Worm (Caenorhabditis elegans) whole organism, late embryonic: Measurements from ENCODE around the gene C04G6.6.

Experiments used
- ceh-14 ChIP-seq: sonication (generic microtip); optimal IDR thresholded peaks from 2 replicates; lab custom pipeline; 2016; ENCODE audit warnings: missing genotype, missing genetic modification characterization, missing compliant biosample characterization
- ceh-2 ChIP-seq: sonication (generic microtip); optimal IDR thresholded peaks from 2 replicates; lab custom pipeline; 2016; ENCODE audit warnings: missing genotype, missing genetic modification characterization, missing compliant biosample characterization
- ets-4 ChIP-seq: sonication (generic microtip); optimal IDR thresholded peaks from 2 replicates; lab custom pipeline; 2016; ENCODE audit warnings: missing genetic modification characterization, missing compliant biosample characterization
- nhr-11 ChIP-seq: fragments of 150-350 bp; optimal IDR thresholded peaks from 2 replicates; lab custom pipeline; 2014; ENCODE audit warnings: missing biosample characterization, missing genetic modification characterization
- pqm-1 ChIP-seq: sonication (generic microtip); optimal IDR thresholded peaks from 2 replicates; lab custom pipeline; 2016; ENCODE audit warnings: missing genetic modification characterization, missing compliant biosample characterization
- tbx-2 ChIP-seq: sonication (generic microtip); optimal IDR thresholded peaks from 2 replicates; lab custom pipeline; 2016; ENCODE audit warnings: missing genetic modification characterization, missing compliant biosample characterization
- unc-55 ChIP-seq: sonication (generic microtip); optimal IDR thresholded peaks from 2 replicates; lab custom pipeline; 2017; ENCODE audit warnings: missing biosample characterization, missing genetic modification reagents, missing genetic modification characterization
- ztf-16 ChIP-seq: sonication (generic microtip); optimal IDR thresholded peaks from 2 replicates; lab custom pipeline; 2017; ENCODE audit warnings: missing genetic modification characterization, missing compliant biosample characterization

- TF ChIP-seq tbx-2 (tag; lab: Kevin White, UChicago) = no peak
- TF ChIP-seq pqm-1 (tag; lab: Kevin White, UChicago) = no peak
- no peak for TF ChIP-seq ets-4 (tag; lab: Kevin White, UChicago)
- no peak for TF ChIP-seq unc-55 (GFP tag; lab: Kevin White, UChicago)
- TF ChIP-seq ztf-16 (tag; lab: Kevin White, UChicago) = no peak
- TF ChIP-seq ceh-14 (tag; lab: Kevin White, UChicago) = no peak
- no peak for TF ChIP-seq ceh-2
- no peak for TF ChIP-seq nhr-11
Measured at ce11 chrII:5109693-5110092, 10.1 kb upstream of the C04G6.6 start, which contains the start of gene F09C12.2.
